Fruit fly (Drosophila melanogaster) whole organism, prepupa: ENCODE data around the gene CG32298.

Source experiments
- CG3919 ChIP-seq: fragments of 200-800 bp; sonication (Bioruptor generic); optimal IDR thresholded peaks from 3 replicates; lab custom pipeline; 2016; ENCODE audit warnings: missing biosample characterization, missing genetic modification characterization
- Sox102F ChIP-seq: fragments of 200-800 bp; sonication (Bioruptor generic); optimal IDR thresholded peaks from 2 replicates; lab custom pipeline; 2016; ENCODE audit warnings: missing biosample characterization, mild to moderate bottlenecking, missing genetic modification characterization
- fd59A ChIP-seq: fragments of 200-800 bp; sonication (Bioruptor generic); optimal IDR thresholded peaks from 2 replicates; lab custom pipeline; 2017; ENCODE audit warnings: missing biosample characterization, mild to moderate bottlenecking, missing genetic modification characterization, missing genetic modification reagents

dm6 chr3L:2385325-2386007, 5.3 kb downstream of the CG32298 start:
- no peak for TF ChIP-seq Sox102F (GFP tag; lab: Kevin White, UChicago)
- TF ChIP-seq CG3919 (GFP tag; lab: Kevin White, UChicago), result no peak
- no peak for TF ChIP-seq fd59A (GFP tag; lab: Kevin White, UChicago)
